Fruit fly (Drosophila melanogaster) whole organism, embryonic: Measurements from ENCODE around the gene Rad17.
A peak's percentile ranks its signal among the peaks of the same experiment; 100 is the strongest.

Experiments
- Awh ChIP-seq: fragments of 200-800 bp; sonication (Bioruptor generic); IDR thresholded peaks from 2 replicates; pipeline ENCODE4, ENCODE4 v1.3.6; 2022; ENCODE audit warnings: missing biosample characterization, missing genetic modification characterization
- Blimp-1 ChIP-seq: fragments of 200-800 bp; sonication (Bioruptor generic); optimal IDR thresholded peaks from 3 replicates; lab custom pipeline; 2018; ENCODE audit warnings: missing biosample characterization, missing genetic modification characterization, mild to moderate bottlenecking, moderate library complexity, missing genetic modification reagents
- CG10543 ChIP-seq: fragments of 200-800 bp; sonication (Bioruptor generic); optimal IDR thresholded peaks from 3 replicates; lab custom pipeline; 2017; ENCODE audit warnings: missing biosample characterization, mild to moderate bottlenecking, missing genetic modification characterization, moderate library complexity
- CG10979 ChIP-seq: fragments of 200-800 bp; sonication (Bioruptor generic); optimal IDR thresholded peaks from 2 replicates; lab custom pipeline; 2018; ENCODE audit warnings: missing biosample characterization, mild to moderate bottlenecking, missing genetic modification characterization, moderate library complexity
- CG13287 ChIP-seq: fragments of 200-800 bp; sonication (Bioruptor generic); IDR thresholded peaks from 2 replicates; pipeline ENCODE4 v1.3.6; 2022; ENCODE audit warnings: missing biosample characterization, missing genetic modification characterization; ENCODE audit not compliant: partially characterized antibody
- CG14667 ChIP-seq: fragments of 200-800 bp; sonication (Bioruptor generic); IDR thresholded peaks from 2 replicates; pipeline ENCODE4 v1.3.6; 2022; ENCODE audit warnings: missing biosample characterization, missing genetic modification characterization
- CG14710 ChIP-seq: fragments of 200-800 bp; sonication (Bioruptor generic); optimal IDR thresholded peaks from 3 replicates; lab custom pipeline; 2019; ENCODE audit warnings: missing biosample characterization, mild to moderate bottlenecking, missing genetic modification characterization, moderate library complexity
- CG15011 ChIP-seq: fragments of 200-800 bp; sonication (Bioruptor generic); optimal IDR thresholded peaks from 3 replicates; lab custom pipeline; 2018; ENCODE audit warnings: missing biosample characterization, mild to moderate bottlenecking, missing genetic modification characterization
- CG16815 ChIP-seq: fragments of 200-800 bp; sonication (Bioruptor generic); optimal IDR thresholded peaks from 3 replicates; lab custom pipeline; 2017; ENCODE audit warnings: missing biosample characterization, mild to moderate bottlenecking, missing genetic modification characterization
- CG17186 ChIP-seq: fragments of 200-800 bp; sonication (Bioruptor generic); optimal IDR thresholded peaks from 3 replicates; lab custom pipeline; 2017; ENCODE audit warnings: missing biosample characterization, missing genetic modification reagents, missing genetic modification characterization
- CG17328 ChIP-seq: fragments of 200-800 bp; sonication (Bioruptor generic); IDR thresholded peaks from 2 replicates; pipeline ENCODE4 v1.3.6; 2022; ENCODE audit warnings: missing biosample characterization, missing genetic modification characterization
- CG30020 ChIP-seq: fragments of 200-800 bp; optimal IDR thresholded peaks from 2 replicates; lab custom pipeline; 2019; ENCODE audit warnings: missing biosample characterization, mild to moderate bottlenecking, missing genetic modification characterization, moderate library complexity
- CG34422 ChIP-seq: fragments of 200-800 bp; sonication (Bioruptor generic); IDR thresholded peaks from 3 replicates; pipeline ENCODE4 v1.3.6; 2022; ENCODE audit warnings: missing biosample characterization, missing genetic modification characterization
- CG5245 ChIP-seq: fragments of 200-800 bp; sonication (Bioruptor generic); optimal IDR thresholded peaks from 3 replicates; lab custom pipeline; 2016; ENCODE audit warnings: missing biosample characterization, missing genetic modification characterization
- CG6254 ChIP-seq: fragments of 200-800 bp; sonication (Bioruptor generic); optimal IDR thresholded peaks from 3 replicates; lab custom pipeline; 2017; ENCODE audit warnings: mild to moderate bottlenecking, missing biosample characterization, missing genetic modification reagents, missing genetic modification characterization
- CG6813 ChIP-seq: fragments of 200-800 bp; sonication (Bioruptor generic); optimal IDR thresholded peaks from 2 replicates; lab custom pipeline; 2017; ENCODE audit warnings: missing biosample characterization, missing genetic modification characterization, mild to moderate bottlenecking, moderate library complexity, missing genetic modification reagents
- CG9876 ChIP-seq: fragments of 200-800 bp; sonication (Bioruptor generic); optimal IDR thresholded peaks from 2 replicates; lab custom pipeline; 2016; ENCODE audit warnings: missing biosample characterization, missing genetic modification characterization
- D19A ChIP-seq: fragments of 200-800 bp; optimal IDR thresholded peaks from 3 replicates; lab custom pipeline; 2019; ENCODE audit warnings: missing biosample characterization, mild to moderate bottlenecking, missing genetic modification characterization, moderate library complexity
- Deaf1 ChIP-seq: fragments of 200-800 bp; optimal IDR thresholded peaks from 3 replicates; lab custom pipeline; 2019; ENCODE audit warnings: missing biosample characterization, mild to moderate bottlenecking, missing genetic modification characterization, moderate library complexity
- Ets65A ChIP-seq: fragments of 200-800 bp; sonication (Bioruptor generic); peaks from one replicate; lab custom pipeline; 2016; ENCODE audit warnings: missing biosample characterization, missing genetic modification characterization
- Med ChIP-seq: fragments of 200-800 bp; sonication (Bioruptor generic); peaks from one replicate; lab custom pipeline; 2016; ENCODE audit warnings: missing biosample characterization, missing genetic modification characterization, mild to moderate bottlenecking, inconsistent platforms, moderate library complexity
- Oli ChIP-seq: fragments of 200-800 bp; sonication (Bioruptor generic); optimal IDR thresholded peaks from 2 replicates; lab custom pipeline; 2018; ENCODE audit warnings: missing biosample characterization, mild to moderate bottlenecking, missing genetic modification characterization, moderate library complexity
- Sin3A ChIP-seq: fragments of >200 bp; optimal IDR thresholded peaks from 2 replicates; lab custom pipeline; 2018
- Trl ChIP-seq, 3 experiments: fragments of >200 bp in 2 of 3; fragments of 200-800 bp in 1 of 3; sonication (Bioruptor generic) in 1 of 3; optimal IDR thresholded peaks; 2 replicates in 1 of 3; 3 replicates in 2 of 3; lab custom pipeline; 2016 to 2017; ENCODE audit warnings: missing biosample characterization in 1 of 3, missing genetic modification characterization in 1 of 3
- Vsx1 ChIP-seq: fragments of 200-800 bp; sonication (Bioruptor generic); optimal IDR thresholded peaks from 2 replicates; lab custom pipeline; 2017; ENCODE audit warnings: missing biosample characterization, mild to moderate bottlenecking, missing genetic modification characterization, missing genetic modification reagents
- cg ChIP-seq: fragments of 200-800 bp; sonication (Bioruptor generic); optimal IDR thresholded peaks from 3 replicates; lab custom pipeline; 2019; ENCODE audit warnings: missing biosample characterization, mild to moderate bottlenecking, missing genetic modification characterization, moderate library complexity
- chinmo ChIP-seq: fragments of 200-800 bp; sonication (Bioruptor generic); IDR thresholded peaks from 4 replicates; pipeline ENCODE4 v1.3.6; 2022; ENCODE audit warnings: missing biosample characterization, missing genetic modification characterization; ENCODE audit not compliant: partially characterized antibody
- chn ChIP-seq: fragments of 200-800 bp; sonication (Bioruptor generic); optimal IDR thresholded peaks from 2 replicates; lab custom pipeline; 2016; ENCODE audit warnings: missing biosample characterization, missing genetic modification characterization
- dmrt11E ChIP-seq: fragments of 200-800 bp; sonication (Bioruptor generic); optimal IDR thresholded peaks from 3 replicates; lab custom pipeline; 2018; ENCODE audit warnings: missing biosample characterization, mild to moderate bottlenecking, missing genetic modification characterization, moderate library complexity
- dysf ChIP-seq: fragments of 200-800 bp; sonication (Bioruptor generic); IDR thresholded peaks from 3 replicates; pipeline ENCODE4 v1.3.6; 2022; ENCODE audit warnings: missing biosample characterization, missing genetic modification characterization
- her ChIP-seq: fragments of 200-800 bp; sonication (Bioruptor generic); optimal IDR thresholded peaks from 2 replicates; lab custom pipeline; 2016; ENCODE audit warnings: missing biosample characterization, missing genetic modification characterization
- kay ChIP-seq: fragments of 200-800 bp; sonication (Bioruptor generic); optimal IDR thresholded peaks from 2 replicates; lab custom pipeline; 2016; ENCODE audit warnings: missing biosample characterization, missing genetic modification characterization
- lola ChIP-seq, 3 experiments: fragments of >200 bp in 2 of 3; fragments of 200-800 bp in 1 of 3; sonication (Bioruptor generic) in 1 of 3; optimal IDR thresholded peaks; 2 replicates each; lab custom pipeline; 2017 to 2019; ENCODE audit warnings: missing biosample characterization in 3 of 3, missing genetic modification characterization in 3 of 3, mild to moderate bottlenecking in 1 of 3, moderate library complexity in 1 of 3
- mam ChIP-seq: fragments of 200-800 bp; sonication (Bioruptor generic); optimal IDR thresholded peaks from 3 replicates; lab custom pipeline; 2016; ENCODE audit warnings: missing biosample characterization, missing genetic modification characterization
- nerfin-1 ChIP-seq: fragments of 200-800 bp; sonication (Bioruptor generic); optimal IDR thresholded peaks from 3 replicates; lab custom pipeline; 2019; ENCODE audit warnings: missing biosample characterization, mild to moderate bottlenecking, missing genetic modification characterization, moderate library complexity
- org-1 ChIP-seq: fragments of 200-800 bp; sonication (Bioruptor generic); optimal IDR thresholded peaks from 2 replicates; lab custom pipeline; 2017; ENCODE audit warnings: missing biosample characterization, missing genetic modification characterization
- pros ChIP-seq: fragments of 200-800 bp; sonication (Bioruptor generic); optimal IDR thresholded peaks from 3 replicates; lab custom pipeline; 2019; ENCODE audit warnings: missing biosample characterization, mild to moderate bottlenecking, missing genetic modification characterization, moderate library complexity
- sd ChIP-seq: fragments of 200-800 bp; sonication (Bioruptor generic); optimal IDR thresholded peaks from 3 replicates; lab custom pipeline; 2018; ENCODE audit warnings: missing biosample characterization, mild to moderate bottlenecking, missing genetic modification characterization, moderate library complexity
- sens ChIP-seq: fragments of 200-800 bp; sonication (Bioruptor generic); peaks from one replicate; lab custom pipeline; 2016; ENCODE audit warnings: missing biosample characterization, missing genetic modification characterization
- sna ChIP-seq: fragments of 200-800 bp; sonication (Bioruptor generic); IDR thresholded peaks from 2 replicates; pipeline ENCODE4 v1.3.6; 2022; ENCODE audit warnings: missing biosample characterization, missing genetic modification characterization; ENCODE audit not compliant: partially characterized antibody
- usp ChIP-seq: fragments of >200 bp; optimal IDR thresholded peaks from 2 replicates; lab custom pipeline; 2017; ENCODE audit warnings: missing biosample characterization, missing genetic modification characterization
- vvl ChIP-seq: fragments of 200-800 bp; sonication (Bioruptor generic); IDR thresholded peaks from 2 replicates; pipeline ENCODE4 v1.3.6; 2022; ENCODE audit warnings: missing biosample characterization, missing genetic modification characterization
- zen2 ChIP-seq: fragments of 200-800 bp; sonication (Bioruptor generic); IDR thresholded peaks from 3 replicates; pipeline ENCODE4 v1.3.6; 2022; ENCODE audit warnings: missing biosample characterization, missing genetic modification characterization; ENCODE audit not compliant: partially characterized antibody

The Rad17 gene

DNA sequence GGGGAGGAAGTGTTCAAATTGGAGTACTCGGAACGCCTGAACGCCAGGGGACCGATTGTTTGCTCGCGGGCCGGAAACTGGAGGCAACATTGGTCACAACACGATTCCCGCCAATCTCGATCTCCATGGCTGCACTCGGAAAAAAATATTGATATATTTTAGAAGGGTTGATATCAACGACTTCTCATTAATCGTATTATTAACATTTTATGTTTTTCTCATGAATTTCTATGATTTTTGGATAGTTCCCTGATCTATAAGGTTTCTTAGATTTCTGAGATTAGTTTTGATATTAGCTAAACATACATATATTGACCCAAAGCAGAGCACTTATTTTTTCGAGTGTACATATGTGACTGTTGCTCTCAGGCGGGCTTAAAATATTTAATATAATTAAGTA is 31.1 kb downstream of the Rad17 start:
- TF ChIP-seq CG6813 (GFP tag; lab: Kevin White, UChicago) (no peak), CG6254 (GFP tag; lab: Kevin White, UChicago) (no peak), Sin3A (no peak), her (GFP tag; lab: Kevin White, UChicago) (no peak), CG10979 (tag; lab: Kevin White, UChicago) (peak; percentile 20), mam (no peak), Deaf1 (no peak), org-1 (no peak), kay (GFP tag; lab: Kevin White, UChicago) (no peak), Med (GFP tag; lab: Kevin White, UChicago) (peak; percentile 52), CG10543 (GFP tag; lab: Kevin White, UChicago) (no peak), cg (GFP tag; lab: Kevin White, UChicago) (no peak), lola (GFP tag; optimal IDR thresholded peaks at IDR 0.05; lab: Kevin White, UChicago) (peak in 1 of 3 experiments; percentile 2), sens (GFP tag; lab: Kevin White, UChicago) (peak; percentile 75), dmrt11E (tag; lab: Kevin White, UChicago) (peak; percentile 26), Awh (GFP tag; lab: Robert Waterston, UW) (no peak), CG14710 (tag; lab: Kevin White, UChicago) (peak; percentile 7), Blimp-1 (GFP tag; lab: Kevin White, UChicago) (peak; percentile 17), pros (GFP tag; lab: Kevin White, UChicago) (no peak), Oli (tag; lab: Kevin White, UChicago) (peak; percentile 2), Ets65A (GFP tag; lab: Kevin White, UChicago) (peak; percentile 4), D19A (peak; percentile 10), CG15011 (GFP tag; lab: Kevin White, UChicago) (no peak)

DNA sequence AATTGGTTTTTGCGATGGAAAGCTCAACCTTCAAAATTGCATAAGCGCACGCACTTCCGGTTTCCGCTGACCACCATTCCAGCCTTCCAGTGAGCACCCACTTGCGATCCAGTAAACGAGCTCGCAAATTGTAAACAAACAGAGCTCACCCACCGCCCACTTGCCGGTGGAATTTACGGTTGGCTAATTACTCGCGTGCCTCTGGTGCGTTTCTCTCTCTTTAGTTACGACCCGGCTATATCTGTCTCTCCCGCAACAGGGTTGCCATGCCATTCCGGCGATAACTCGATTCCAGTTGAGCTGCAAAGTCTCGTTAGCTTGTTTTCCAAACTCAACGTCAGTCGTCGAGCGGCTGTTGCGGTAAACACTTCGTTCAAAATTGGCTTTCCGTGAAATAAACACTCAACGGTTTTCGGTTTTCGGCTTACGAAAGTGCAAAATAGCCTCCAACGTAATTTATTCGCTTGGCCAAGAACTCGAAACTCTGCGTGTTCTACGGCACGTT is 32.8 kb downstream of the Rad17 start, which contains the start of gene Cad88C:
Gene Cad88C, plus strand, starts transcription at position 360 of the 505 bp plus-strand sequence.
- TF ChIP-seq chinmo (GFP tag; lab: Robert Waterston, UW) (peak; percentile 77; the same call in 1 of the 4 replicates), dysf (0 out of 3 replicates have a peak, but pooled peaks have one; percentile 5), sd (tag; lab: Kevin White, UChicago) (peak; percentile 86), Med (GFP tag; lab: Kevin White, UChicago) (peak; percentile 56), CG17328 (0 out of 2 replicates have a peak, but pooled peaks have one; percentile 10), CG9876 (GFP tag; lab: Kevin White, UChicago) (no peak), CG14667 (GFP tag; lab: Robert Waterston, UW) (no peak), usp (no peak), zen2 (GFP tag; lab: Robert Waterston, UW) (0 out of 3 replicates have a peak, but pooled peaks have one; percentile 36), nerfin-1 (peak; percentile 40), CG13287 (GFP tag; lab: Robert Waterston, UW) (0 out of 2 replicates have a peak, but pooled peaks have one; percentile 29), CG34422 (0 out of 3 replicates have a peak, but pooled peaks have one; percentile 43), CG30020 (tag; lab: Kevin White, UChicago) (no peak), CG17186 (GFP tag; lab: Kevin White, UChicago) (no peak), CG5245 (GFP tag; lab: Kevin White, UChicago) (no peak), sna (GFP tag; lab: Robert Waterston, UW) (0 out of 2 replicates have a peak, but pooled peaks have one; percentile 21), vvl (GFP tag; lab: Robert Waterston, UW) (peak; percentile 24; the same call in 1 of the 2 replicates), Vsx1 (GFP tag; lab: Kevin White, UChicago) (peak; percentile 74), Trl (optimal IDR thresholded peaks at IDR 0.05; lab: Kevin White, UChicago) (peak; percentile 26 to 27), Trl (GFP tag; optimal IDR thresholded peaks at IDR 0.05; lab: Kevin White, UChicago) (no peak), CG16815 (no peak), chn (GFP tag; lab: Kevin White, UChicago) (peak; percentile 1)
